Worm (Caenorhabditis elegans): ENCODE results near the gene R08D7.5.

- TF ChIP-seq tbx-11 (GFP tag; IDR thresholded peaks at IDR 0.05) (no peak), hmbx-1 (tag; optimal IDR thresholded peaks at IDR 0.05) (no peak), ama-1 (optimal IDR thresholded peaks at IDR 0.05) (no peak), pes-1 (GFP tag; IDR thresholded peaks at IDR 0.05) (no peak), flt-1 (GFP tag; IDR thresholded peaks at IDR 0.05) (no peak), ets-7 (tag; optimal IDR thresholded peaks at IDR 0.05) (no peak), sea-1 (GFP tag; conservative IDR thresholded peaks at IDR 0.05) (no peak), tra-4 (tag; optimal IDR thresholded peaks at IDR 0.05) (no peak)
Observed at ce11 chrIII:8926512-8926911, 47.4 kb upstream of the R08D7.5 start.

Measured in whole organism, early embryonic.